Fruit fly (Drosophila melanogaster) whole organism, embryonic: Measurements from ENCODE around the gene nod.

ENCODE experiments used
- Antp ChIP-seq: fragments of 200-800 bp; sonication (Bioruptor generic); optimal IDR thresholded peaks from 3 replicates; lab custom pipeline; 2016; ENCODE audit warnings: missing biosample characterization, missing genetic modification characterization
- Atf6 ChIP-seq: fragments of 200-800 bp; sonication (Bioruptor generic); IDR thresholded peaks from 2 replicates; pipeline ENCODE4 v1.3.6; 2022; ENCODE audit warnings: missing biosample characterization, missing genetic modification characterization
- Awh ChIP-seq: fragments of 200-800 bp; sonication (Bioruptor generic); IDR thresholded peaks from 2 replicates; pipeline ENCODE4, ENCODE4 v1.3.6; 2022; ENCODE audit warnings: missing biosample characterization, missing genetic modification characterization
- Bteb2 ChIP-seq: fragments of 200-800 bp; sonication (Bioruptor generic); optimal IDR thresholded peaks from 2 replicates; lab custom pipeline; 2016; ENCODE audit warnings: missing biosample characterization, missing genetic modification characterization
- CG10209 ChIP-seq: fragments of 200-800 bp; sonication (Bioruptor generic); optimal IDR thresholded peaks from 3 replicates; lab custom pipeline; 2017; ENCODE audit warnings: missing biosample characterization, mild to moderate bottlenecking, missing genetic modification characterization, missing genetic modification reagents
- CG10959 ChIP-seq: fragments of 200-800 bp; sonication (Bioruptor generic); IDR thresholded peaks from 2 replicates; pipeline ENCODE4 v1.3.6; 2022; ENCODE audit warnings: missing biosample characterization, missing genetic modification characterization
- CG11504 ChIP-seq: fragments of 200-800 bp; sonication (Bioruptor generic); optimal IDR thresholded peaks from 3 replicates; lab custom pipeline; 2019; ENCODE audit warnings: missing biosample characterization, mild to moderate bottlenecking, missing genetic modification characterization, moderate library complexity
- CG11560 ChIP-seq: fragments of 200-800 bp; sonication (Bioruptor generic); IDR thresholded peaks from 3 replicates; pipeline ENCODE4 v1.3.6; 2022; ENCODE audit warnings: missing biosample characterization, missing genetic modification characterization
- CG11695 ChIP-seq: fragments of 200-800 bp; sonication (Bioruptor generic); IDR thresholded peaks from 3 replicates; pipeline ENCODE4 v1.3.6; 2022; ENCODE audit warnings: missing biosample characterization, missing genetic modification characterization
- CG15269 ChIP-seq: fragments of 200-800 bp; sonication (Bioruptor generic); optimal IDR thresholded peaks from 2 replicates; lab custom pipeline; 2018; ENCODE audit warnings: missing biosample characterization, mild to moderate bottlenecking, missing genetic modification characterization, moderate library complexity
- CG1529 ChIP-seq: fragments of 200-800 bp; sonication (Bioruptor generic); optimal IDR thresholded peaks from 3 replicates; lab custom pipeline; 2018; ENCODE audit warnings: missing biosample characterization, missing genetic modification characterization
- CG15696 ChIP-seq: fragments of 200-800 bp; sonication (Bioruptor generic); optimal IDR thresholded peaks from 2 replicates; lab custom pipeline; 2019; ENCODE audit warnings: missing biosample characterization, mild to moderate bottlenecking, missing genetic modification characterization, moderate library complexity
- CG17186 ChIP-seq: fragments of 200-800 bp; sonication (Bioruptor generic); optimal IDR thresholded peaks from 3 replicates; lab custom pipeline; 2017; ENCODE audit warnings: missing biosample characterization, missing genetic modification reagents, missing genetic modification characterization
- CG17361 ChIP-seq: fragments of 200-800 bp; sonication (Bioruptor generic); IDR thresholded peaks from 3 replicates; pipeline ENCODE4 v1.3.6; 2022; ENCODE audit warnings: missing biosample characterization, missing genetic modification characterization
- CG18764 ChIP-seq: fragments of 200-800 bp; sonication (Bioruptor generic); optimal IDR thresholded peaks from 3 replicates; lab custom pipeline; 2016; ENCODE audit warnings: missing biosample characterization, missing genetic modification characterization
- CG2202 ChIP-seq: fragments of 200-800 bp; sonication (Bioruptor generic); optimal IDR thresholded peaks from 2 replicates; lab custom pipeline; 2018; ENCODE audit warnings: missing biosample characterization, mild to moderate bottlenecking, missing genetic modification characterization
- CG31224 ChIP-seq: fragments of 200-800 bp; sonication (Bioruptor generic); IDR thresholded peaks from 2 replicates; pipeline ENCODE4 v1.3.6; 2022; ENCODE audit warnings: missing biosample characterization, missing genetic modification characterization
- CG33213 ChIP-seq: fragments of 200-800 bp; sonication (Bioruptor generic); optimal IDR thresholded peaks from 3 replicates; lab custom pipeline; 2016; ENCODE audit warnings: missing biosample characterization, missing genetic modification characterization
- CG6175 ChIP-seq: fragments of 200-800 bp; sonication (Bioruptor generic); IDR thresholded peaks from 3 replicates; pipeline ENCODE4 v1.3.6; 2022; ENCODE audit warnings: missing biosample characterization, missing genetic modification characterization
- CG7745 ChIP-seq: fragments of 200-800 bp; sonication (Bioruptor generic); optimal IDR thresholded peaks from 2 replicates; lab custom pipeline; 2018; ENCODE audit warnings: missing biosample characterization, mild to moderate bottlenecking, missing genetic modification characterization, moderate library complexity
- CHES-1-like ChIP-seq: fragments of 200-800 bp; sonication (Bioruptor generic); optimal IDR thresholded peaks from 2 replicates; lab custom pipeline; 2016; ENCODE audit warnings: missing biosample characterization, missing genetic modification characterization
- Chrac-16 ChIP-seq: fragments of 200-800 bp; sonication (Bioruptor generic); optimal IDR thresholded peaks from 3 replicates; lab custom pipeline; 2016; ENCODE audit warnings: missing biosample characterization, missing genetic modification characterization
- D ChIP-seq, 2 experiments: fragments of 200-800 bp in 1 of 2; fragments of >200 bp in 1 of 2; sonication (Bioruptor generic) in 1 of 2; optimal IDR thresholded peaks; 2 replicates in 1 of 2; 3 replicates in 1 of 2; lab custom pipeline; 2017; ENCODE audit warnings: mild to moderate bottlenecking in 1 of 2, missing biosample characterization in 1 of 2, missing genetic modification characterization in 1 of 2, missing genetic modification reagents in 1 of 2
- Drgx ChIP-seq: fragments of 200-800 bp; sonication (Bioruptor generic); IDR thresholded peaks from 2 replicates; pipeline ENCODE4 v1.3.6; 2022; ENCODE audit warnings: missing biosample characterization, missing genetic modification characterization
- Eip74EF ChIP-seq, 2 experiments: fragments of 200-800 bp in 1 of 2; fragments of >200 bp in 1 of 2; sonication (Bioruptor generic) in 1 of 2; optimal IDR thresholded peaks; 2 replicates each; lab custom pipeline; 2017 to 2019; ENCODE audit warnings: missing biosample characterization in 2 of 2, missing genetic modification characterization in 2 of 2, mild to moderate bottlenecking in 1 of 2, moderate library complexity in 1 of 2
- Hr51 ChIP-seq, 2 experiments: fragments of 200-800 bp; sonication (Bioruptor generic); optimal IDR thresholded peaks; 2 replicates in 1 of 2; 3 replicates in 1 of 2; lab custom pipeline; 2016 to 2018; ENCODE audit warnings: missing biosample characterization in 2 of 2, missing genetic modification characterization in 2 of 2, mild to moderate bottlenecking in 1 of 2, moderate library complexity in 1 of 2
- NfI ChIP-seq: fragments of 200-800 bp; sonication (Bioruptor generic); optimal IDR thresholded peaks from 3 replicates; lab custom pipeline; 2018; ENCODE audit warnings: missing biosample characterization, mild to moderate bottlenecking, missing genetic modification characterization, moderate library complexity
- Rx ChIP-seq: fragments of 200-800 bp; sonication (Bioruptor generic); IDR thresholded peaks from 2 replicates; pipeline ENCODE4 v1.3.6; 2022; ENCODE audit warnings: missing biosample characterization, missing genetic modification characterization
- Side ChIP-seq: fragments of 200-800 bp; sonication (Bioruptor generic); optimal IDR thresholded peaks from 2 replicates; lab custom pipeline; 2016; ENCODE audit warnings: missing biosample characterization, missing genetic modification characterization
- Six4 ChIP-seq: fragments of 200-800 bp; sonication (Bioruptor generic); optimal IDR thresholded peaks from 2 replicates; lab custom pipeline; 2016; ENCODE audit warnings: missing biosample characterization, missing genetic modification characterization
- Vsx1 ChIP-seq: fragments of 200-800 bp; sonication (Bioruptor generic); optimal IDR thresholded peaks from 2 replicates; lab custom pipeline; 2017; ENCODE audit warnings: missing biosample characterization, mild to moderate bottlenecking, missing genetic modification characterization, missing genetic modification reagents
- cad ChIP-seq: fragments of >200 bp; optimal IDR thresholded peaks from 2 replicates; lab custom pipeline; 2017; ENCODE audit warnings: missing biosample characterization, missing genetic modification characterization
- cato ChIP-seq: fragments of 200-800 bp; sonication (Bioruptor generic); optimal IDR thresholded peaks from 2 replicates; lab custom pipeline; 2016; ENCODE audit warnings: missing biosample characterization, missing genetic modification characterization, borderline replicate concordance
- dan ChIP-seq: fragments of 200-800 bp; sonication (Bioruptor generic); IDR thresholded peaks from 2 replicates; pipeline ENCODE4 v1.3.6; 2022; ENCODE audit warnings: missing biosample characterization, missing genetic modification characterization
- dati ChIP-seq: fragments of 200-800 bp; sonication (Bioruptor generic); IDR thresholded peaks from 2 replicates; pipeline ENCODE4 v1.3.6; 2022; ENCODE audit warnings: missing biosample characterization, missing genetic modification characterization
- disco-r ChIP-seq: fragments of 200-800 bp; sonication (Bioruptor generic); optimal IDR thresholded peaks from 2 replicates; lab custom pipeline; 2016; ENCODE audit warnings: missing biosample characterization, missing genetic modification characterization
- fd3F ChIP-seq: fragments of 200-800 bp; sonication (Bioruptor generic); optimal IDR thresholded peaks from 2 replicates; lab custom pipeline; 2018; ENCODE audit warnings: missing biosample characterization, mild to moderate bottlenecking, missing genetic modification characterization, moderate library complexity
- fd96Cb ChIP-seq: fragments of 200-800 bp; sonication (Bioruptor generic); optimal IDR thresholded peaks from 2 replicates; lab custom pipeline; 2018; ENCODE audit warnings: missing biosample characterization, mild to moderate bottlenecking, missing genetic modification characterization, moderate library complexity
- grn ChIP-seq: fragments of 200-800 bp; sonication (Bioruptor generic); optimal IDR thresholded peaks from 3 replicates; lab custom pipeline; 2017; ENCODE audit warnings: missing biosample characterization, missing genetic modification characterization
- kni ChIP-seq: fragments of 200-800 bp; sonication (Bioruptor generic); optimal IDR thresholded peaks from 3 replicates; lab custom pipeline; 2017; ENCODE audit warnings: mild to moderate bottlenecking, missing biosample characterization, missing genetic modification reagents, missing genetic modification characterization
- maf-S ChIP-seq: fragments of 200-800 bp; sonication (Bioruptor generic); optimal IDR thresholded peaks from 2 replicates; lab custom pipeline; 2016; ENCODE audit warnings: missing biosample characterization, missing genetic modification characterization
- onecut ChIP-seq: fragments of 200-800 bp; sonication (Bioruptor generic); IDR thresholded peaks from 2 replicates; pipeline ENCODE4 v1.3.6; 2022; ENCODE audit warnings: missing biosample characterization, missing genetic modification characterization
- org-1 ChIP-seq: fragments of 200-800 bp; sonication (Bioruptor generic); optimal IDR thresholded peaks from 2 replicates; lab custom pipeline; 2017; ENCODE audit warnings: missing biosample characterization, missing genetic modification characterization
- sim ChIP-seq: fragments of 200-800 bp; sonication (Bioruptor generic); IDR thresholded peaks from 2 replicates; pipeline ENCODE4 v1.3.6; 2022; ENCODE audit warnings: missing biosample characterization, missing genetic modification characterization
- sisA ChIP-seq: fragments of 200-800 bp; sonication (Bioruptor generic); IDR thresholded peaks from 2 replicates; pipeline ENCODE4 v1.3.6; 2022; ENCODE audit warnings: missing biosample characterization, missing genetic modification characterization
- slp2 ChIP-seq: fragments of 200-800 bp; sonication (Bioruptor generic); optimal IDR thresholded peaks from 2 replicates; lab custom pipeline; 2016; ENCODE audit warnings: missing biosample characterization, missing genetic modification characterization
- ssp ChIP-seq: fragments of 200-800 bp; sonication (Bioruptor generic); IDR thresholded peaks from 2 replicates; pipeline ENCODE4 v1.3.6; 2022; ENCODE audit warnings: missing biosample characterization, missing genetic modification characterization
- unc-4 ChIP-seq: fragments of 200-800 bp; sonication (Bioruptor generic); IDR thresholded peaks from 2 replicates; pipeline ENCODE4 v1.3.6; 2022; ENCODE audit warnings: missing biosample characterization, missing genetic modification characterization; ENCODE audit not compliant: partially characterized antibody
- zen ChIP-seq: fragments of 200-800 bp; sonication (Bioruptor generic); optimal IDR thresholded peaks from 3 replicates; lab custom pipeline; 2018; ENCODE audit warnings: missing biosample characterization, mild to moderate bottlenecking, missing genetic modification characterization, moderate library complexity

nod gene

dm6 chrX:11569956-11570695 is 10.4 kb upstream of the nod start, which contains the start of the genes Polr2A and CG11699 (continued):
- TF ChIP-seq onecut, result no peak
- peak; percentile 56 for TF ChIP-seq CG15696
- TF ChIP-seq CG31224, result peak; percentile 50; the same call in 1 of the 2 replicates
- no peak for TF ChIP-seq Bteb2 (GFP tag; lab: Kevin White, UChicago)
- no peak for TF ChIP-seq Awh (GFP tag; lab: Robert Waterston, UW)
- TF ChIP-seq CG1529 (GFP tag; lab: Kevin White, UChicago), result no peak
- TF ChIP-seq D (optimal IDR thresholded peaks at IDR 0.05; lab: Kevin White, UChicago), result no peak
- peak; percentile 18 for TF ChIP-seq D (GFP tag; optimal IDR thresholded peaks at IDR 0.05; lab: Kevin White, UChicago)
- TF ChIP-seq Rx (GFP tag; lab: Robert Waterston, UW), result no peak
- peak; percentile 10 for TF ChIP-seq fd3F
- TF ChIP-seq CG11504 (tag; lab: Kevin White, UChicago), result no peak
- no peak for TF ChIP-seq CG7745
- no peak for TF ChIP-seq Eip74EF (GFP tag; optimal IDR thresholded peaks at IDR 0.05; lab: Kevin White, UChicago)
- peak; percentile 38 for TF ChIP-seq CG17186 (GFP tag; lab: Kevin White, UChicago)
- TF ChIP-seq cato (GFP tag; lab: Kevin White, UChicago), result no peak
- TF ChIP-seq maf-S (GFP tag; lab: Kevin White, UChicago), result no peak
- no peak for TF ChIP-seq CG11560 (tag; lab: Robert Waterston, UW)
- no peak for TF ChIP-seq Antp (GFP tag; lab: Kevin White, UChicago)
- no peak; the same call in 2 of the 3 replicates for TF ChIP-seq CG17361 (GFP tag; lab: Robert Waterston, UW)
- TF ChIP-seq sisA, result peak; percentile 43
- no peak for TF ChIP-seq CG15269 (tag; lab: Kevin White, UChicago)
- no peak for TF ChIP-seq CG10959 (GFP tag; lab: Robert Waterston, UW)
- TF ChIP-seq Vsx1 (GFP tag; lab: Kevin White, UChicago), result no peak
- no peak for TF ChIP-seq slp2 (GFP tag; lab: Kevin White, UChicago)
- no peak for TF ChIP-seq CG6175 (GFP tag; lab: Robert Waterston, UW)
- TF ChIP-seq dan (GFP tag; lab: Robert Waterston, UW), result no peak
- peak; percentile 12 for TF ChIP-seq Six4 (GFP tag; lab: Kevin White, UChicago)
- no peak for TF ChIP-seq CG11695 (GFP tag; lab: Robert Waterston, UW)
- no peak for TF ChIP-seq CHES-1-like
- TF ChIP-seq Drgx (GFP tag; lab: Robert Waterston, UW), result no peak
- TF ChIP-seq cad, result no peak
- TF ChIP-seq fd96Cb (tag; lab: Kevin White, UChicago), result no peak
- TF ChIP-seq org-1 (GFP tag; lab: Kevin White, UChicago), result no peak
- no peak for TF ChIP-seq dati
- no peak for TF ChIP-seq CG2202 (tag; lab: Kevin White, UChicago)
- no peak for TF ChIP-seq CG10209 (GFP tag; lab: Kevin White, UChicago)
- TF ChIP-seq Atf6, result no peak
- peak; percentile 40 for TF ChIP-seq zen (tag; lab: Kevin White, UChicago)
- no peak for TF ChIP-seq Hr51 (GFP tag; optimal IDR thresholded peaks at IDR 0.05; lab: Kevin White, UChicago)
- TF ChIP-seq grn (GFP tag; lab: Kevin White, UChicago), result no peak
- no peak for TF ChIP-seq sim (GFP tag; lab: Robert Waterston, UW)
- no peak for TF ChIP-seq Side (GFP tag; lab: Kevin White, UChicago)
- TF ChIP-seq CG33213, result no peak
- TF ChIP-seq disco-r, result no peak
- TF ChIP-seq unc-4 (GFP tag; lab: Robert Waterston, UW), result 0 out of 2 replicates have a peak, but pooled peaks have one; percentile 18
- peak; percentile 32; the same call in 1 of the 2 replicates for TF ChIP-seq ssp (GFP tag; lab: Robert Waterston, UW)
- peak; percentile 36 for TF ChIP-seq Chrac-16 (GFP tag; lab: Kevin White, UChicago)
- TF ChIP-seq kni (GFP tag; lab: Kevin White, UChicago), result peak; percentile 40
- no peak for TF ChIP-seq CG18764 (GFP tag; lab: Kevin White, UChicago)
- TF ChIP-seq NfI, result peak; percentile 32
